Worm (Caenorhabditis elegans) whole organism, late embryonic: Measurements from ENCODE around the gene R05D3.9.

Experiments
- C38D4.7 ChIP-seq: fragments of 200-800 bp; sonication (Bioruptor generic); optimal IDR thresholded peaks from 2 replicates; lab custom pipeline; 2018; ENCODE audit warnings: mild to moderate bottlenecking, missing genetic modification characterization, moderate library complexity, missing compliant biosample characterization
- K09A11.1 ChIP-seq: sonication (generic microtip); optimal IDR thresholded peaks from 2 replicates; lab custom pipeline; 2017; ENCODE audit warnings: antibody characterized with exemption, mild to moderate bottlenecking, missing genetic modification characterization, missing compliant biosample characterization; ENCODE audit not compliant: insufficient read depth
- Y22D7AL.16 ChIP-seq: sonication (generic microtip); optimal IDR thresholded peaks from 2 replicates; lab custom pipeline; 2016; ENCODE audit warnings: missing genetic modification characterization, missing compliant biosample characterization
- ceh-14 ChIP-seq: sonication (generic microtip); optimal IDR thresholded peaks from 2 replicates; lab custom pipeline; 2016; ENCODE audit warnings: missing genotype, missing genetic modification characterization, missing compliant biosample characterization
- ceh-18 ChIP-seq: sonication (generic microtip); optimal IDR thresholded peaks from 2 replicates; lab custom pipeline; 2016; ENCODE audit warnings: missing genetic modification characterization, missing compliant biosample characterization
- ceh-2 ChIP-seq: sonication (generic microtip); optimal IDR thresholded peaks from 2 replicates; lab custom pipeline; 2016; ENCODE audit warnings: missing genotype, missing genetic modification characterization, missing compliant biosample characterization
- ceh-24 ChIP-seq: sonication (generic microtip); optimal IDR thresholded peaks from 2 replicates; lab custom pipeline; 2016; ENCODE audit warnings: mild to moderate bottlenecking, missing genetic modification characterization, missing compliant biosample characterization
- ceh-30 ChIP-seq: fragments of 150-350 bp; optimal IDR thresholded peaks from 2 replicates; lab custom pipeline; 2014; ENCODE audit warnings: missing biosample characterization, missing genetic modification characterization
- ceh-31 ChIP-seq: sonication (generic microtip); optimal IDR thresholded peaks from 2 replicates; lab custom pipeline; 2016; ENCODE audit warnings: missing genetic modification characterization, missing compliant biosample characterization
- ceh-45 ChIP-seq: fragments of 200-800 bp; sonication (Bioruptor generic); IDR thresholded peaks from 2 replicates; pipeline ENCODE4 v1.3.6; 2022; ENCODE audit warnings: missing genetic modification reagents, missing genetic modification characterization, missing compliant biosample characterization
- ceh-48 ChIP-seq: sonication (generic microtip); optimal IDR thresholded peaks from 2 replicates; lab custom pipeline; 2016; ENCODE audit warnings: missing genetic modification characterization, inconsistent platforms, missing compliant biosample characterization
- ceh-9 ChIP-seq: sonication (generic microtip); optimal IDR thresholded peaks from 2 replicates; lab custom pipeline; 2016; ENCODE audit warnings: mild to moderate bottlenecking, missing genetic modification characterization, inconsistent platforms, missing compliant biosample characterization
- dve-1 ChIP-seq: sonication (generic microtip); optimal IDR thresholded peaks from 2 replicates; lab custom pipeline; 2017; ENCODE audit warnings: antibody characterized with exemption, mild to moderate bottlenecking, missing genetic modification characterization, missing compliant biosample characterization
- elt-2 ChIP-seq: sonication (generic microtip); optimal IDR thresholded peaks from 2 replicates; lab custom pipeline; 2016; ENCODE audit warnings: missing genetic modification reagents, missing genetic modification characterization, missing compliant biosample characterization
- ets-4 ChIP-seq: sonication (generic microtip); optimal IDR thresholded peaks from 2 replicates; lab custom pipeline; 2016; ENCODE audit warnings: missing genetic modification characterization, missing compliant biosample characterization
- fax-1 ChIP-seq: sonication (generic microtip); optimal IDR thresholded peaks from 2 replicates; lab custom pipeline; 2016; ENCODE audit warnings: missing genotype, missing genetic modification characterization, missing compliant biosample characterization
- hlh-15 ChIP-seq: sonication (generic microtip); optimal IDR thresholded peaks from 2 replicates; lab custom pipeline; 2016; ENCODE audit warnings: missing genetic modification characterization, missing compliant biosample characterization
- hlh-6 ChIP-seq: sonication (generic microtip); optimal IDR thresholded peaks from 2 replicates; lab custom pipeline; 2016; ENCODE audit warnings: missing genotype, missing genetic modification characterization, missing compliant biosample characterization
- lin-11 ChIP-seq: fragments of 200-800 bp; sonication (Bioruptor generic); optimal IDR thresholded peaks from 2 replicates; lab custom pipeline; 2018; ENCODE audit warnings: mild to moderate bottlenecking, missing genetic modification characterization, missing compliant biosample characterization
- mec-3 ChIP-seq: sonication (generic microtip); optimal IDR thresholded peaks from 2 replicates; lab custom pipeline; 2016; ENCODE audit warnings: borderline replicate concordance, missing genetic modification characterization, missing compliant biosample characterization
- nfya-1 ChIP-seq: sonication (generic microtip); optimal IDR thresholded peaks from 2 replicates; lab custom pipeline; 2017; ENCODE audit warnings: missing genetic modification characterization, mild to moderate bottlenecking, missing compliant biosample characterization, antibody characterized with exemption, moderate library complexity
- nhr-232 ChIP-seq: sonication (generic microtip); optimal IDR thresholded peaks from 2 replicates; lab custom pipeline; 2016; ENCODE audit warnings: missing genetic modification characterization, missing compliant biosample characterization
- npax-4 ChIP-seq: sonication (generic microtip); optimal IDR thresholded peaks from 2 replicates; lab custom pipeline; 2016; ENCODE audit warnings: missing genetic modification characterization, missing compliant biosample characterization
- odd-2 ChIP-seq: sonication (generic microtip); optimal IDR thresholded peaks from 2 replicates; lab custom pipeline; 2017; ENCODE audit warnings: antibody characterized with exemption, mild to moderate bottlenecking, missing genetic modification characterization, missing compliant biosample characterization
- pat-9 ChIP-seq: fragments of 200-800 bp; sonication (Bioruptor generic); optimal IDR thresholded peaks from 2 replicates; lab custom pipeline; 2018; ENCODE audit warnings: mild to moderate bottlenecking, missing genetic modification characterization, moderate library complexity, missing compliant biosample characterization
- pha-4 ChIP-seq: fragments of 150-350 bp; optimal IDR thresholded peaks from 2 replicates; lab custom pipeline; 2018; ENCODE audit warnings: missing biosample characterization, missing genetic modification reagents, missing genetic modification characterization
- sox-2 ChIP-seq: fragments of 200-800 bp; sonication (Bioruptor generic); IDR thresholded peaks from 2 replicates; pipeline ENCODE4 v1.3.6; 2022; ENCODE audit warnings: missing genetic modification reagents, missing genetic modification characterization, missing compliant biosample characterization
- sox-4 ChIP-seq: sonication (generic microtip); optimal IDR thresholded peaks from 2 replicates; lab custom pipeline; 2017; ENCODE audit warnings: mild to moderate bottlenecking, missing genetic modification characterization, inconsistent platforms, missing compliant biosample characterization
- syd-9 ChIP-seq: sonication (generic microtip); optimal IDR thresholded peaks from 2 replicates; lab custom pipeline; 2016; ENCODE audit warnings: mild to moderate bottlenecking, missing genetic modification characterization, moderate library complexity, missing compliant biosample characterization
- unc-3 ChIP-seq, 2 experiments: fragments of 200-800 bp in 1 of 2; sonication (Bioruptor generic) in 1 of 2; sonication (generic microtip) in 1 of 2; conservative IDR thresholded peaks in 1 of 2; optimal IDR thresholded peaks in 1 of 2; 2 replicates each; pipeline versions ENCODE4 v1.3.6 to Lab custom; 2016 to 2022; ENCODE audit warnings: missing compliant biosample characterization in 2 of 2, missing genetic modification characterization in 2 of 2, missing genetic modification reagents in 1 of 2
- unc-42 ChIP-seq: sonication (generic microtip); optimal IDR thresholded peaks from 2 replicates; lab custom pipeline; 2016; ENCODE audit warnings: missing genotype, missing genetic modification characterization, missing compliant biosample characterization
- unc-55 ChIP-seq: sonication (generic microtip); optimal IDR thresholded peaks from 2 replicates; lab custom pipeline; 2017; ENCODE audit warnings: missing biosample characterization, missing genetic modification reagents, missing genetic modification characterization
- zip-5 ChIP-seq: sonication (generic microtip); optimal IDR thresholded peaks from 2 replicates; lab custom pipeline; 2016; ENCODE audit warnings: missing genetic modification characterization, missing compliant biosample characterization

The R05D3.9 gene

ce11 chrIII:8411976-8412375, 43.5 kb upstream of the R05D3.9 start (continued):
- TF ChIP-seq ceh-48 (tag; lab: Kevin White, UChicago) (no peak), sox-4 (tag; lab: Kevin White, UChicago) (no peak), dve-1 (peak; percentile 27), ceh-9 (tag; lab: Kevin White, UChicago) (no peak), ceh-2 (tag; lab: Kevin White, UChicago) (peak; percentile 13), odd-2 (no peak), ets-4 (peak; percentile 13), sox-2 (GFP tag; lab: Robert Waterston, UW) (no peak), nfya-1 (tag; lab: Kevin White, UChicago) (peak; percentile 91), K09A11.1 (tag; lab: Kevin White, UChicago) (no peak), lin-11 (tag; lab: Kevin White, UChicago) (no peak)

- no peak for TF ChIP-seq unc-42 (tag; lab: Kevin White, UChicago)
- TF ChIP-seq unc-55, result peak; percentile 30
Observed at ce11 chrIII:8410747-8411146, 42.2 kb upstream of the R05D3.9 start.

- no peak for TF ChIP-seq ceh-30 (tag; lab: Kevin White, UChicago)
- TF ChIP-seq, all 69 proteins: peak for 0
Observed at ce11 chrIII:8409166-8409565, 40.6 kb upstream of the R05D3.9 start, which contains the start of gene ZK353.9. TSS of gene ZK353.9 (plus strand) at chrIII:8409496.

- TF ChIP-seq ceh-31 (tag; lab: Kevin White, UChicago) (peak; percentile 3), npax-4 (tag; lab: Kevin White, UChicago) (no peak), nfya-1 (tag; lab: Kevin White, UChicago) (peak; percentile 31), ceh-9 (tag; lab: Kevin White, UChicago) (no peak), unc-55 (no peak), elt-2 (tag; lab: Kevin White, UChicago) (peak; percentile 26)
- TF ChIP-seq, all 69 proteins: peak for 3
Observed at ce11 chrIII:8405449-8405962, 37.0 kb upstream of the R05D3.9 start, which contains the start of the genes ubxn-4 and cyy-1. TSS of gene ubxn-4 (minus strand) at chrIII:8405562. TSS of gene cyy-1 (plus strand) at chrIII:8405874.

ce11 chrIII:8403507-8403906, 35.0 kb upstream of the R05D3.9 start, which contains the start of gene cutc-1:
TSS of gene cutc-1 (minus strand) at chrIII:8403607.
- no peak for TF ChIP-seq ceh-18 (tag; lab: Kevin White, UChicago)
- no peak for TF ChIP-seq nfya-1 (tag; lab: Kevin White, UChicago)
- TF ChIP-seq ceh-14 (tag; lab: Kevin White, UChicago), result no peak
- TF ChIP-seq pha-4 (tag; lab: Kevin White, UChicago), result no peak
- TF ChIP-seq unc-3 (GFP tag; conservative IDR thresholded peaks at IDR 0.05; lab: Robert Waterston, UW), result no peak
- no peak for TF ChIP-seq unc-3 (tag; optimal IDR thresholded peaks at IDR 0.05; lab: Kevin White, UChicago)
- no peak for TF ChIP-seq ets-4
- TF ChIP-seq fax-1 (tag; lab: Kevin White, UChicago), result no peak
- TF ChIP-seq hlh-6 (tag; lab: Kevin White, UChicago), result no peak
- no peak for TF ChIP-seq mec-3 (tag; lab: Kevin White, UChicago)
- TF ChIP-seq zip-5 (tag; lab: Kevin White, UChicago), result no peak
- no peak for TF ChIP-seq hlh-15 (tag; lab: Kevin White, UChicago)
- TF ChIP-seq ceh-45, result no peak
- TF ChIP-seq syd-9 (tag; lab: Kevin White, UChicago), result no peak
- no peak for TF ChIP-seq nhr-232 (tag; lab: Kevin White, UChicago)
- TF ChIP-seq Y22D7AL.16 (tag; lab: Kevin White, UChicago), result no peak
- TF ChIP-seq ceh-24, result no peak
- no peak for TF ChIP-seq pat-9 (tag; lab: Kevin White, UChicago)
- TF ChIP-seq sox-2 (GFP tag; lab: Robert Waterston, UW), result no peak
- TF ChIP-seq C38D4.7, result no peak
